Worm (Caenorhabditis elegans): Measurements from ENCODE around the gene F21D12.2.

DNA sequence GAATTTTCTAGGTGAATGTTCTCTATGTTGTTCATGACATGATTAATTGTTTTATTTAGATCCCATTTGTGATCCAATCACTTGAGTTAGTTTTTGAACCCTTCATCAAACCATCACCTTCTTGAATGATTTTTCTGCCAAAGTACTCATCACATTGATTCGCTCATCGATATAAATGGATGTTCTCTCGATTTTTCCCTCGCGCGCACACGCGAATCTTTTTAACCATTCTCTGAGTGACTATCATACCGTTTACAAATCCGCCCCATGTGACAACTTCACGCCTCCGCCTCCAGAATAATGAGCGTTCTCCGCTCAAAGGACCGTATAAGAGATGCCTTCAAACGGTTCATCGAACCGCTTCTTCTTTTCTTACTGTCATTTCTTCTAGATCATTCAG is 25.3 kb downstream of the F21D12.2 start:
- TF ChIP-seq nhr-76 (tag; optimal IDR thresholded peaks at IDR 0.05) (no peak), skn-1 (tag; optimal IDR thresholded peaks at IDR 0.05) (no peak), elt-1 (tag; optimal IDR thresholded peaks at IDR 0.05) (no peak), snpc-4 (tag; optimal IDR thresholded peaks at IDR 0.05) (no peak), ztf-11 (tag; optimal IDR thresholded peaks at IDR 0.05) (no peak), sea-2 (GFP tag; optimal IDR thresholded peaks at IDR 0.05) (no peak), lin-15B (tag; optimal IDR thresholded peaks at IDR 0.05) (no peak), elt-3 (tag; optimal IDR thresholded peaks at IDR 0.05) (no peak), unc-39 (tag; optimal IDR thresholded peaks at IDR 0.05) (no peak), pqm-1 (tag; optimal IDR thresholded peaks at IDR 0.05) (no peak), unc-62 (GFP tag; optimal IDR thresholded peaks at IDR 0.05) (no peak), nhr-28 (tag; optimal IDR thresholded peaks at IDR 0.05) (no peak), zag-1 (tag; optimal IDR thresholded peaks at IDR 0.05) (no peak)

Measured in whole organism, L3 larva.